Fruit fly (Drosophila melanogaster): ENCODE results near the gene Dtd.

Gene Dtd

dm6 chr3R:11429814-11430213, at the start of gene Dtd:
Gene Dtd (plus strand): TSS chr3R:11430061.
- TF ChIP-seq cyc (GFP tag; optimal IDR thresholded peaks at IDR 0.05) (no peak), Sox102F (GFP tag; optimal IDR thresholded peaks at IDR 0.05) (no peak), achi (GFP tag; optimal IDR thresholded peaks at IDR 0.05) (no peak), CG8632 (GFP tag; optimal IDR thresholded peaks at IDR 0.05) (no peak), Met (GFP tag; optimal IDR thresholded peaks at IDR 0.05) (no peak), acj6 (GFP tag; optimal IDR thresholded peaks at IDR 0.05) (no peak), CG6276 (GFP tag; optimal IDR thresholded peaks at IDR 0.05) (no peak), Sox15 (GFP tag; optimal IDR thresholded peaks at IDR 0.05) (no peak)

dm6 chr3R:11392805-11393204, 37.1 kb upstream of the Dtd start:
- TF ChIP-seq CG1621 (tag; optimal IDR thresholded peaks at IDR 0.05) (no peak), fd85E (GFP tag; optimal IDR thresholded peaks at IDR 0.05) (no peak), Hr39 (GFP tag; optimal IDR thresholded peaks at IDR 0.05) (no peak), Hr38 (GFP tag; optimal IDR thresholded peaks at IDR 0.05) (no peak)

DNA sequence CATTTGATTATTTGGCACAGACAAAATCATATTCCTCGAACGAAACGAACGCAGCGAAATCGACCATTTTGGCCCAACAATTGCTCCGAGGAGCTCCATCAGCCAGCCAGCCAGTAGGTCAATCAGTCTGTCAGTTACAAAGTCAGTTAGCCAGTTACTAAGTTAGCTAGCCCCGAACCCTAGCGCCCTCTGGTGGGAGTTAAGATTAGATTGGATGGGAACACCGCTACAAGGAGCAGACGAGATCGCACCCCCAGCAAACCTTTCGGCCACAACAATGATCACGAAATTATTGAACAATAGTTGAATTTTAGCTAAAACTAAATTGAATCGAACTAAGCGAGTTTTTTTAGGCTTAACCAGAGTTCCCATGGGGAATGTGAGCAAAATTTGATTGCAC, 36.0 kb upstream of the Dtd start:
- TF ChIP-seq Met (GFP tag; optimal IDR thresholded peaks at IDR 0.05) (no peak), svp (GFP tag) (no peak), CG4318 (GFP tag; optimal IDR thresholded peaks at IDR 0.05) (no peak), CG8119 (GFP tag; IDR thresholded peaks at IDR 0.05) (no peak), fd59A (GFP tag; optimal IDR thresholded peaks at IDR 0.05) (no peak), dsx (GFP tag; optimal IDR thresholded peaks at IDR 0.05; ENCODE audit: poor library complexity, severe bottlenecking) (no peak), Eip78C (GFP tag) (no peak), CG10669 (GFP tag; optimal IDR thresholded peaks at IDR 0.05) (no peak), acj6 (GFP tag; optimal IDR thresholded peaks at IDR 0.05) (no peak), Ets21C (GFP tag; optimal IDR thresholded peaks at IDR 0.05) (no peak)

dm6 chr3R:11395541-11395940, 34.3 kb upstream of the Dtd start:
- no peak for TF ChIP-seq spab (GFP tag; optimal IDR thresholded peaks at IDR 0.05)
- TF ChIP-seq CG11762 (GFP tag; optimal IDR thresholded peaks at IDR 0.05; ENCODE audit: insufficient read depth): no peak
- TF ChIP-seq CG9139 (GFP tag; optimal IDR thresholded peaks at IDR 0.05): no peak
- no peak for TF ChIP-seq fd85E (GFP tag; optimal IDR thresholded peaks at IDR 0.05)
- no peak for TF ChIP-seq fd59A (GFP tag; optimal IDR thresholded peaks at IDR 0.05)
- TF ChIP-seq CG6854 (GFP tag; optimal IDR thresholded peaks at IDR 0.05): no peak
- TF ChIP-seq Hr4 (GFP tag; optimal IDR thresholded peaks at IDR 0.05): no peak
- no peak for TF ChIP-seq Eip93F (GFP tag; optimal IDR thresholded peaks at IDR 0.05)
- TF ChIP-seq Sox15 (GFP tag; optimal IDR thresholded peaks at IDR 0.05): no peak
- TF ChIP-seq acj6 (GFP tag; optimal IDR thresholded peaks at IDR 0.05): no peak
- TF ChIP-seq Ets96B (tag; optimal IDR thresholded peaks at IDR 0.05): no peak
- TF ChIP-seq CG6808 (GFP tag; optimal IDR thresholded peaks at IDR 0.05): no peak
- TF ChIP-seq lz (GFP tag; optimal IDR thresholded peaks at IDR 0.05): no peak
- TF ChIP-seq topi (GFP tag; optimal IDR thresholded peaks at IDR 0.05): no peak
- TF ChIP-seq CG3032 (tag; optimal IDR thresholded peaks at IDR 0.05): no peak
- no peak for TF ChIP-seq Eip75B (GFP tag; optimal IDR thresholded peaks at IDR 0.05)
- TF ChIP-seq CG6276 (GFP tag; optimal IDR thresholded peaks at IDR 0.05): no peak
- no peak for TF ChIP-seq pdm3 (GFP tag; optimal IDR thresholded peaks at IDR 0.05)
- no peak for TF ChIP-seq OdsH (GFP tag; optimal IDR thresholded peaks at IDR 0.05)

dm6 chr3R:11402894-11403293, 27.0 kb upstream of the Dtd start:
- TF ChIP-seq Blimp-1 (GFP tag; optimal IDR thresholded peaks at IDR 0.05): no peak
- no peak for TF ChIP-seq CG32006 (GFP tag; optimal IDR thresholded peaks at IDR 0.05)
- no peak for TF ChIP-seq achi (GFP tag; optimal IDR thresholded peaks at IDR 0.05)
- TF ChIP-seq CG4318 (GFP tag; optimal IDR thresholded peaks at IDR 0.05): no peak
- TF ChIP-seq CG9139 (GFP tag; optimal IDR thresholded peaks at IDR 0.05): no peak
- TF ChIP-seq Met (GFP tag; optimal IDR thresholded peaks at IDR 0.05): no peak
- TF ChIP-seq CG6163 (GFP tag; IDR thresholded peaks at IDR 0.05): no peak
- TF ChIP-seq CG11762 (GFP tag; optimal IDR thresholded peaks at IDR 0.05; ENCODE audit: insufficient read depth): no peak
- no peak for TF ChIP-seq pdm3 (GFP tag; optimal IDR thresholded peaks at IDR 0.05)
- TF ChIP-seq Ets96B (tag; optimal IDR thresholded peaks at IDR 0.05): no peak
- no peak for TF ChIP-seq CG3919 (GFP tag; optimal IDR thresholded peaks at IDR 0.05)
- no peak for TF ChIP-seq CG8319 (GFP tag; optimal IDR thresholded peaks at IDR 0.05)
- no peak for TF ChIP-seq spab (GFP tag; optimal IDR thresholded peaks at IDR 0.05)
- no peak for TF ChIP-seq Sox14 (GFP tag; optimal IDR thresholded peaks at IDR 0.05)
- no peak for TF ChIP-seq Sox102F (GFP tag; optimal IDR thresholded peaks at IDR 0.05)
- TF ChIP-seq CG6808 (GFP tag; optimal IDR thresholded peaks at IDR 0.05): no peak
